Worm (Caenorhabditis elegans) whole organism, mixed stage, embryonic: ENCODE results near the gene F49F1.10.

Experiments
- ces-1 ChIP-seq: fragments of 150-350 bp; optimal IDR thresholded peaks from 2 replicates; lab custom pipeline; 2014; ENCODE audit warnings: missing biosample characterization, missing genetic modification reagents, missing genetic modification characterization
- hlh-1 ChIP-seq: fragments of 150-350 bp; optimal IDR thresholded peaks from 2 replicates; lab custom pipeline; 2014; ENCODE audit warnings: missing biosample characterization, missing genetic modification reagents, missing genetic modification characterization
- nhr-237 ChIP-seq: fragments of 150-350 bp; optimal IDR thresholded peaks from 2 replicates; lab custom pipeline; 2014; ENCODE audit warnings: missing biosample characterization, missing genetic modification characterization
- unc-39 ChIP-seq: fragments of 150-350 bp; optimal IDR thresholded peaks from 2 replicates; lab custom pipeline; 2014; ENCODE audit warnings: missing biosample characterization, missing genetic modification characterization

DNA sequence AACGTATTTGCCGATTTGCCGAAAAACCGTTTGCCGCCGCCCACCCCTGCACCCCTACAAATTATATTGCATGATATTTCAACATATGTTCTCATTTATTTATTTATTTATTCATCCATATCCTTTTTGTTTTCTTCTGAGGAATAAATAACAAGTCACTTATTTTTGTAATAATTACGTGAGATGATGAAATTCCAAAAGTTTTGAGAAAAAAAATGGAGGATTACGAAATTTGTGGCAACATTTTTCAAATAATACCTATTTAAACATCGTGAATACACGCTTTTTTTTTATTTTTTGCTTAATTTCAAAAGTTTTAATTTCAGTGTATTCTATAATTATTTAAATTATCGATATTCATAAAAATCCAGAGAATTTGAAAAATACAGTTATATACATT, 42.0 kb downstream of the F49F1.10 start:
- no peak for TF ChIP-seq nhr-237 (tag; lab: Kevin White, UChicago)
- TF ChIP-seq ces-1: no peak
- no peak for TF ChIP-seq hlh-1 (tag; lab: Kevin White, UChicago)
- TF ChIP-seq unc-39: no peak
